Worm (Caenorhabditis elegans) whole organism, L1 larva: ENCODE measurements around the gene C34F6.5.

Experiments used
- ama-1 ChIP-seq: fragments of 150-350 bp; optimal IDR thresholded peaks from 2 replicates; lab custom pipeline; 2014
- fos-1 ChIP-seq: fragments of 150-350 bp; optimal IDR thresholded peaks from 2 replicates; lab custom pipeline; 2014; ENCODE audit warnings: missing biosample characterization, missing genetic modification characterization
- jun-1 ChIP-seq: fragments of 150-350 bp; optimal IDR thresholded peaks from 2 replicates; lab custom pipeline; 2014; ENCODE audit warnings: missing biosample characterization, missing genetic modification reagents, missing genetic modification characterization
- lir-3 ChIP-seq: sonication (generic microtip); optimal IDR thresholded peaks from 2 replicates; lab custom pipeline; 2016; ENCODE audit warnings: mild to moderate bottlenecking, missing genetic modification characterization, moderate library complexity, missing compliant biosample characterization; ENCODE audit not compliant: poor library complexity
- lsy-2 ChIP-seq, 2 experiments: fragments of 150-350 bp; optimal IDR thresholded peaks; 2 replicates each; lab custom pipeline; 2014; ENCODE audit warnings: missing biosample characterization in 2 of 2, missing genetic modification characterization in 2 of 2
- nhr-76 ChIP-seq: sonication (generic microtip); optimal IDR thresholded peaks from 2 replicates; lab custom pipeline; 2017; ENCODE audit warnings: missing biosample characterization, missing genetic modification characterization
- skn-1 ChIP-seq: fragments of 150-350 bp; optimal IDR thresholded peaks from 2 replicates; lab custom pipeline; 2014; ENCODE audit warnings: missing biosample characterization, missing genetic modification characterization
- snpc-4 ChIP-seq: fragments of 150-350 bp; optimal IDR thresholded peaks from 2 replicates; lab custom pipeline; 2014; ENCODE audit warnings: missing biosample characterization, missing genetic modification characterization
- sox-4 ChIP-seq: sonication (generic microtip); optimal IDR thresholded peaks from 2 replicates; lab custom pipeline; 2016; ENCODE audit warnings: missing genetic modification characterization, missing compliant biosample characterization
- unc-62 ChIP-seq: fragments of 150-350 bp; optimal IDR thresholded peaks from 2 replicates; lab custom pipeline; 2014; ENCODE audit warnings: missing biosample characterization, missing genetic modification reagents, missing genetic modification characterization

- TF ChIP-seq snpc-4 (tag; lab: Kevin White, UChicago), result no peak
- TF ChIP-seq sox-4, result no peak
- no peak for TF ChIP-seq unc-62
- no peak for TF ChIP-seq fos-1
- no peak for TF ChIP-seq ama-1 (lab: Kevin White, UChicago)
- TF ChIP-seq skn-1, result no peak
- no peak for TF ChIP-seq lsy-2 (tag; optimal IDR thresholded peaks at IDR 0.05; lab: Kevin White, UChicago)
- TF ChIP-seq lir-3 (tag; lab: Kevin White, UChicago), result no peak
- TF ChIP-seq jun-1 (tag; lab: Kevin White, UChicago), result no peak
- TF ChIP-seq nhr-76, result no peak
Observed at ce11 chrX:11190443-11190842, 18.2 kb downstream of the C34F6.5 start.
